Worm (Caenorhabditis elegans) whole organism, L4 larva: Measurements from ENCODE around the gene C49C8.3.

Experiments used
- daf-16 ChIP-seq, 3 experiments: sonication (generic microtip); optimal IDR thresholded peaks; 2 replicates each; lab custom pipeline; 2016 to 2017; ENCODE audit warnings: missing genetic modification characterization in 3 of 3, missing genetic modification reagents in 3 of 3, mild to moderate bottlenecking in 2 of 3, missing compliant biosample characterization in 2 of 3, missing biosample characterization in 1 of 3, moderate library complexity in 1 of 3
- hmg-1.1 ChIP-seq: fragments of 200-800 bp; sonication (Bioruptor generic); IDR thresholded peaks from 2 replicates; pipeline ENCODE4 v1.3.6; 2022; ENCODE audit warnings: missing genetic modification reagents, missing genetic modification characterization, missing compliant biosample characterization
- lim-7 ChIP-seq: fragments of 200-800 bp; sonication (Bioruptor generic); IDR thresholded peaks from 2 replicates; pipeline ENCODE4 v1.3.6; 2022; ENCODE audit warnings: missing genetic modification characterization, missing compliant biosample characterization
- lin-39 ChIP-seq: fragments of 150-350 bp; optimal IDR thresholded peaks from 2 replicates; lab custom pipeline; 2014; ENCODE audit warnings: missing biosample characterization, missing genetic modification reagents, missing genetic modification characterization
- lsy-2 ChIP-seq, 2 experiments: fragments of 150-350 bp in 1 of 2; sonication (generic microtip) in 1 of 2; optimal IDR thresholded peaks; 2 replicates each; lab custom pipeline; 2014 to 2017; ENCODE audit warnings: missing biosample characterization in 2 of 2, missing genetic modification characterization in 2 of 2
- nhr-10 ChIP-seq: fragments of 150-350 bp; optimal IDR thresholded peaks from 2 replicates; lab custom pipeline; 2014; ENCODE audit warnings: missing biosample characterization, missing genetic modification characterization
- nhr-76 ChIP-seq: fragments of 150-350 bp; optimal IDR thresholded peaks from 2 replicates; lab custom pipeline; 2014; ENCODE audit warnings: missing biosample characterization, missing genetic modification characterization
- skn-1 ChIP-seq: fragments of 150-350 bp; optimal IDR thresholded peaks from 2 replicates; lab custom pipeline; 2014; ENCODE audit warnings: missing biosample characterization, missing genetic modification characterization
- unc-39 ChIP-seq: sonication (generic microtip); optimal IDR thresholded peaks from 2 replicates; lab custom pipeline; 2017; ENCODE audit warnings: missing biosample characterization, missing genetic modification characterization
- unc-62 ChIP-seq, 3 experiments: fragments of 150-350 bp in 1 of 3; sonication (generic microtip); optimal IDR thresholded peaks in 2 of 3; peaks in 1 of 3; 1 replicate in 1 of 3; 2 replicates in 2 of 3; lab custom pipeline; 2014 to 2017; ENCODE audit warnings: missing biosample characterization in 3 of 3, missing genetic modification characterization in 3 of 3, missing genetic modification reagents in 3 of 3, missing genotype in 1 of 3

ce11 chrIV:8650696-8651095 is 6.2 kb downstream of the C49C8.3 start, which contains the start of gene C49C8.2:
- no peak for TF ChIP-seq hmg-1.1 (GFP tag; lab: Robert Waterston, UW)
- no peak for TF ChIP-seq lim-7 (GFP tag; lab: Robert Waterston, UW)
- no peak for TF ChIP-seq unc-39 (tag; lab: Kevin White, UChicago)
- no peak for TF ChIP-seq nhr-76 (tag; lab: Kevin White, UChicago)
- no peak for TF ChIP-seq lsy-2 (tag; optimal IDR thresholded peaks at IDR 0.05; lab: Kevin White, UChicago)
- no peak for TF ChIP-seq lin-39 (tag; lab: Kevin White, UChicago)
- peak in 1 of 2 experiments; percentile 81 for TF ChIP-seq unc-62 (GFP tag; optimal IDR thresholded peaks at IDR 0.05 in 1 of 2; lab: Kevin White, UChicago)
- TF ChIP-seq unc-62 (tag; optimal IDR thresholded peaks at IDR 0.05; lab: Kevin White, UChicago) = no peak
- TF ChIP-seq skn-1 (tag; lab: Kevin White, UChicago) = no peak
- no peak for TF ChIP-seq nhr-10 (tag; lab: Kevin White, UChicago)
- TF ChIP-seq daf-16 (GFP tag; optimal IDR thresholded peaks at IDR 0.05; lab: Kevin White, UChicago) = no peak
- peak; percentile 66 for TF ChIP-seq daf-16 (tag; optimal IDR thresholded peaks at IDR 0.05; lab: Kevin White, UChicago)
